Fruit fly (Drosophila melanogaster) whole organism, embryonic: ENCODE data around the gene mtsh.
A peak's percentile ranks its signal among the peaks of the same experiment; 100 is the strongest.

ENCODE experiments used
- Adf1 ChIP-seq: fragments of 200-800 bp; sonication (Bioruptor generic); IDR thresholded peaks from 2 replicates; pipeline ENCODE4 v1.3.6; 2022; ENCODE audit warnings: missing biosample characterization, missing genetic modification characterization
- B-H2 ChIP-seq: fragments of 200-800 bp; sonication (Bioruptor generic); optimal IDR thresholded peaks from 2 replicates; lab custom pipeline; 2018; ENCODE audit warnings: missing biosample characterization, mild to moderate bottlenecking, missing genetic modification characterization
- Bgb ChIP-seq: fragments of 200-800 bp; sonication (Bioruptor generic); IDR thresholded peaks from 2 replicates; pipeline ENCODE4 v1.3.6; 2022; ENCODE audit warnings: missing biosample characterization, missing genetic modification characterization; ENCODE audit not compliant: partially characterized antibody
- Blimp-1 ChIP-seq: fragments of 200-800 bp; sonication (Bioruptor generic); optimal IDR thresholded peaks from 3 replicates; lab custom pipeline; 2018; ENCODE audit warnings: missing biosample characterization, missing genetic modification characterization, mild to moderate bottlenecking, moderate library complexity, missing genetic modification reagents
- CG10321 ChIP-seq: fragments of 200-800 bp; sonication (Bioruptor generic); IDR thresholded peaks from 2 replicates; pipeline ENCODE4 v1.3.6; 2022; ENCODE audit warnings: missing biosample characterization, missing genetic modification characterization
- CG11247 ChIP-seq: fragments of 200-800 bp; sonication (Bioruptor generic); IDR thresholded peaks from 2 replicates; pipeline ENCODE4 v1.3.6; 2022; ENCODE audit warnings: missing biosample characterization, missing genetic modification characterization
- CG11398 ChIP-seq: fragments of 200-800 bp; sonication (Bioruptor generic); optimal IDR thresholded peaks from 2 replicates; lab custom pipeline; 2016; ENCODE audit warnings: missing biosample characterization, missing genetic modification characterization
- CG17912 ChIP-seq: fragments of 200-800 bp; sonication (Bioruptor generic); optimal IDR thresholded peaks from 2 replicates; lab custom pipeline; 2018; ENCODE audit warnings: missing biosample characterization, mild to moderate bottlenecking, missing genetic modification characterization
- CG18262 ChIP-seq: fragments of 200-800 bp; optimal IDR thresholded peaks from 3 replicates; lab custom pipeline; 2019; ENCODE audit warnings: missing biosample characterization, mild to moderate bottlenecking, missing genetic modification characterization, moderate library complexity
- CG1832 ChIP-seq: fragments of 200-800 bp; sonication (Bioruptor generic); optimal IDR thresholded peaks from 2 replicates; lab custom pipeline; 2017; ENCODE audit warnings: missing biosample characterization, mild to moderate bottlenecking, missing genetic modification characterization, inconsistent platforms
- CG2199 ChIP-seq: fragments of 200-800 bp; sonication (Bioruptor generic); IDR thresholded peaks from 3 replicates; pipeline ENCODE4 v1.3.6; 2022; ENCODE audit warnings: missing biosample characterization, missing genetic modification characterization
- CG3847 ChIP-seq: fragments of 200-800 bp; sonication (Bioruptor generic); IDR thresholded peaks from 2 replicates; pipeline ENCODE4 v1.3.6; 2022; ENCODE audit warnings: missing biosample characterization, missing genetic modification characterization
- CG3995 ChIP-seq: fragments of 200-800 bp; sonication (Bioruptor generic); optimal IDR thresholded peaks from 3 replicates; lab custom pipeline; 2016; ENCODE audit warnings: missing biosample characterization, missing genetic modification characterization
- CG4424 ChIP-seq: fragments of 200-800 bp; sonication (Bioruptor generic); optimal IDR thresholded peaks from 3 replicates; lab custom pipeline; 2016; ENCODE audit warnings: missing biosample characterization, missing genetic modification characterization
- CG4617 ChIP-seq: fragments of 200-800 bp; sonication (Bioruptor generic); optimal IDR thresholded peaks from 3 replicates; lab custom pipeline; 2016; ENCODE audit warnings: missing biosample characterization, missing genetic modification characterization, borderline replicate concordance
- CG4707 ChIP-seq: fragments of 200-800 bp; sonication (Bioruptor generic); optimal IDR thresholded peaks from 2 replicates; lab custom pipeline; 2018; ENCODE audit warnings: missing biosample characterization, mild to moderate bottlenecking, missing genetic modification characterization, moderate library complexity
- CG7963 ChIP-seq: fragments of 200-800 bp; sonication (Bioruptor generic); IDR thresholded peaks from 3 replicates; pipeline ENCODE4 v1.3.6; 2022; ENCODE audit warnings: missing biosample characterization, missing genetic modification characterization; ENCODE audit not compliant: partially characterized antibody
- CG7987 ChIP-seq: fragments of 200-800 bp; sonication (Bioruptor generic); optimal IDR thresholded peaks from 2 replicates; lab custom pipeline; 2018; ENCODE audit warnings: missing biosample characterization, mild to moderate bottlenecking, missing genetic modification characterization, moderate library complexity
- CG8089 ChIP-seq: fragments of 200-800 bp; sonication (Bioruptor generic); optimal IDR thresholded peaks from 3 replicates; lab custom pipeline; 2016; ENCODE audit warnings: missing biosample characterization, missing genetic modification characterization
- CG9437 ChIP-seq: fragments of 200-800 bp; sonication (Bioruptor generic); optimal IDR thresholded peaks from 2 replicates; lab custom pipeline; 2018; ENCODE audit warnings: missing biosample characterization, mild to moderate bottlenecking, missing genetic modification characterization
- CoRest ChIP-seq: fragments of 200-800 bp; sonication (Bioruptor generic); optimal IDR thresholded peaks from 3 replicates; lab custom pipeline; 2018; ENCODE audit warnings: missing biosample characterization, mild to moderate bottlenecking, missing genetic modification characterization, moderate library complexity
- Dll ChIP-seq: fragments of 200-800 bp; sonication (Bioruptor generic); IDR thresholded peaks from 4 replicates; pipeline ENCODE4 v1.3.6; 2022; ENCODE audit warnings: missing biosample characterization, missing genetic modification characterization; ENCODE audit not compliant: partially characterized antibody
- Ets97D ChIP-seq: fragments of 200-800 bp; sonication (Bioruptor generic); optimal IDR thresholded peaks from 3 replicates; lab custom pipeline; 2016; ENCODE audit warnings: missing biosample characterization, missing genetic modification characterization
- Fer3 ChIP-seq: fragments of 200-800 bp; sonication (Bioruptor generic); optimal IDR thresholded peaks from 2 replicates; lab custom pipeline; 2018; ENCODE audit warnings: missing biosample characterization, mild to moderate bottlenecking, missing genetic modification characterization, moderate library complexity
- Hr3 ChIP-seq: fragments of 200-800 bp; sonication (Bioruptor generic); optimal IDR thresholded peaks from 3 replicates; lab custom pipeline; 2016; ENCODE audit warnings: missing biosample characterization, missing genetic modification characterization
- Med ChIP-seq: fragments of 200-800 bp; sonication (Bioruptor generic); peaks from one replicate; lab custom pipeline; 2016; ENCODE audit warnings: missing biosample characterization, missing genetic modification characterization, mild to moderate bottlenecking, inconsistent platforms, moderate library complexity
- Neu2 ChIP-seq: fragments of 200-800 bp; sonication (Bioruptor generic); optimal IDR thresholded peaks from 3 replicates; lab custom pipeline; 2016; ENCODE audit warnings: missing biosample characterization, missing genetic modification characterization, borderline replicate concordance
- Side ChIP-seq: fragments of 200-800 bp; sonication (Bioruptor generic); optimal IDR thresholded peaks from 2 replicates; lab custom pipeline; 2016; ENCODE audit warnings: missing biosample characterization, missing genetic modification characterization
- Stat92E ChIP-seq, 3 experiments: fragments of >200 bp in 2 of 3; fragments of 200-800 bp in 1 of 3; sonication (Bioruptor generic) in 1 of 3; optimal IDR thresholded peaks; 2 replicates each; lab custom pipeline; 2017 to 2019; ENCODE audit warnings: missing biosample characterization in 3 of 3, missing genetic modification characterization in 3 of 3, mild to moderate bottlenecking in 1 of 3, moderate library complexity in 1 of 3
- Taf1 ChIP-seq: fragments of 200-800 bp; sonication (Bioruptor generic); IDR thresholded peaks from 2 replicates; pipeline ENCODE4 v1.3.6; 2022; ENCODE audit warnings: missing biosample characterization, missing genetic modification characterization
- Xrp1 ChIP-seq: fragments of 200-800 bp; sonication (Bioruptor generic); IDR thresholded peaks from 2 replicates; pipeline ENCODE4 v1.3.6; 2022; ENCODE audit warnings: missing biosample characterization, missing genetic modification characterization
- YL-1 ChIP-seq: fragments of 200-800 bp; sonication (Bioruptor generic); optimal IDR thresholded peaks from 3 replicates; lab custom pipeline; 2017; ENCODE audit warnings: missing biosample characterization, mild to moderate bottlenecking, missing genetic modification characterization
- ato ChIP-seq: fragments of 200-800 bp; sonication (Bioruptor generic); IDR thresholded peaks from 2 replicates; pipeline ENCODE4 v1.3.6; 2022; ENCODE audit warnings: missing biosample characterization, missing genetic modification characterization; ENCODE audit not compliant: partially characterized antibody
- corto ChIP-seq: fragments of 200-800 bp; sonication (Bioruptor generic); optimal IDR thresholded peaks from 2 replicates; lab custom pipeline; 2016; ENCODE audit warnings: missing biosample characterization, mild to moderate bottlenecking, missing genetic modification characterization, moderate library complexity
- crol ChIP-seq: fragments of 200-800 bp; sonication (Bioruptor generic); IDR thresholded peaks from 2 replicates; pipeline ENCODE4 v1.3.6; 2022; ENCODE audit warnings: missing biosample characterization, missing genetic modification characterization
- da ChIP-seq: fragments of 200-800 bp; sonication (Bioruptor generic); optimal IDR thresholded peaks from 2 replicates; lab custom pipeline; 2016; ENCODE audit warnings: missing biosample characterization, missing genetic modification characterization
- dmrt11E ChIP-seq: fragments of 200-800 bp; sonication (Bioruptor generic); optimal IDR thresholded peaks from 3 replicates; lab custom pipeline; 2018; ENCODE audit warnings: missing biosample characterization, mild to moderate bottlenecking, missing genetic modification characterization, moderate library complexity
- fd102C ChIP-seq: fragments of 200-800 bp; sonication (Bioruptor generic); optimal IDR thresholded peaks from 2 replicates; lab custom pipeline; 2018; ENCODE audit warnings: missing biosample characterization, mild to moderate bottlenecking, missing genetic modification characterization, moderate library complexity
- gce ChIP-seq: fragments of 200-800 bp; sonication (Bioruptor generic); IDR thresholded peaks from 3 replicates; pipeline ENCODE4 v1.3.6; 2022; ENCODE audit warnings: missing biosample characterization, missing genetic modification characterization
- gcm ChIP-seq: fragments of 200-800 bp; sonication (Bioruptor generic); optimal IDR thresholded peaks from 2 replicates; lab custom pipeline; 2019; ENCODE audit warnings: missing biosample characterization, mild to moderate bottlenecking, missing genetic modification characterization, moderate library complexity
- kni ChIP-seq: fragments of 200-800 bp; sonication (Bioruptor generic); optimal IDR thresholded peaks from 3 replicates; lab custom pipeline; 2017; ENCODE audit warnings: mild to moderate bottlenecking, missing biosample characterization, missing genetic modification reagents, missing genetic modification characterization
- maf-S ChIP-seq: fragments of 200-800 bp; sonication (Bioruptor generic); optimal IDR thresholded peaks from 2 replicates; lab custom pipeline; 2016; ENCODE audit warnings: missing biosample characterization, missing genetic modification characterization
- nmo ChIP-seq: fragments of 200-800 bp; sonication (Bioruptor generic); optimal IDR thresholded peaks from 2 replicates; lab custom pipeline; 2018; ENCODE audit warnings: missing biosample characterization, mild to moderate bottlenecking, missing genetic modification characterization, moderate library complexity
- nom ChIP-seq: fragments of 200-800 bp; sonication (Bioruptor generic); optimal IDR thresholded peaks from 2 replicates; lab custom pipeline; 2017; ENCODE audit warnings: missing biosample characterization, missing genetic modification characterization, mild to moderate bottlenecking, moderate library complexity, missing genetic modification reagents
- run ChIP-seq: fragments of 200-800 bp; sonication (Bioruptor generic); optimal IDR thresholded peaks from 3 replicates; lab custom pipeline; 2018; ENCODE audit warnings: missing biosample characterization, mild to moderate bottlenecking, missing genetic modification characterization
- sc ChIP-seq, 3 experiments: fragments of >200 bp in 2 of 3; fragments of 200-800 bp in 1 of 3; sonication (Bioruptor generic) in 1 of 3; optimal IDR thresholded peaks; 2 replicates in 2 of 3; 3 replicates in 1 of 3; lab custom pipeline; 2017; ENCODE audit warnings: mild to moderate bottlenecking in 1 of 3, missing biosample characterization in 1 of 3, missing genetic modification characterization in 1 of 3, missing genetic modification reagents in 1 of 3
- seq ChIP-seq: fragments of 200-800 bp; sonication (Bioruptor generic); IDR thresholded peaks from 2 replicates; pipeline ENCODE4 v1.3.6; 2022; ENCODE audit warnings: missing biosample characterization, missing genetic modification characterization
- stc ChIP-seq: fragments of 200-800 bp; sonication (Bioruptor generic); IDR thresholded peaks from 2 replicates; pipeline ENCODE4 v1.3.6; 2022; ENCODE audit warnings: missing biosample characterization, missing genetic modification characterization
- stwl ChIP-seq: fragments of 200-800 bp; sonication (Bioruptor generic); optimal IDR thresholded peaks from 3 replicates; lab custom pipeline; 2018; ENCODE audit warnings: missing biosample characterization, mild to moderate bottlenecking, missing genetic modification characterization, moderate library complexity
- wor ChIP-seq: fragments of 200-800 bp; sonication (Bioruptor generic); IDR thresholded peaks from 2 replicates; pipeline ENCODE4 v1.3.6; 2022; ENCODE audit warnings: missing biosample characterization, missing genetic modification characterization

The mtsh gene

DNA sequence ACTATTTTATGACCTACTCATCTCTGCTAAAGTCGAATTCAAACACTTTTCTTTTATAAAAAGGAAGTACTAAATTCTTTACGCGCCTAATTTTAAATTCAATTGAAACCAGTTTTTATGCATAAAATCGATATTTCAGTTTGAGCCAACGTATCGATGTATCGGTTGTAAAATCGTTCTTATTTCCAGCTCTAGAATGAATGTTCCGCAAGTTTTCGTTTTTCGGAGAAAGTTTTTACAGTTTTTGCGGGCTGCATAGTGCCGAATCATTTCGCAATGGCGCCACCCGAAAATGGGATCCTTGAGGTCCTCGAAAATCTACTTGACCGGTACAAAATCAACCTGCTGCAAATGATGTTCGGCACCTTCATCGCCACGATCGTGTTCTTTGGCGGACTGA lies 14.3 kb downstream of the mtsh start, which contains the start of gene CG7840 (continued):
- TF ChIP-seq CG3995 (GFP tag; lab: Kevin White, UChicago) = peak; percentile 77
- peak; percentile 91 for TF ChIP-seq Dll (GFP tag; lab: Robert Waterston, UW)
- TF ChIP-seq CG11247 (GFP tag; lab: Robert Waterston, UW) = no peak
- no peak for TF ChIP-seq dmrt11E (tag; lab: Kevin White, UChicago)
- no peak for TF ChIP-seq fd102C
- TF ChIP-seq Med = peak; percentile 57
- TF ChIP-seq gcm (GFP tag; lab: Kevin White, UChicago) = no peak
- peak; percentile 14 for TF ChIP-seq stwl (tag; lab: Kevin White, UChicago)
- TF ChIP-seq B-H2 (GFP tag; lab: Kevin White, UChicago) = no peak
- no peak for TF ChIP-seq CG4617 (GFP tag; lab: Kevin White, UChicago)
- TF ChIP-seq CG17912 (GFP tag; lab: Kevin White, UChicago) = no peak
- TF ChIP-seq CG4707 (GFP tag; lab: Kevin White, UChicago) = no peak
- no peak for TF ChIP-seq Adf1 (GFP tag; lab: Robert Waterston, UW)
- no peak for TF ChIP-seq wor
- TF ChIP-seq sc (optimal IDR thresholded peaks at IDR 0.05; lab: Kevin White, UChicago) = no peak
- TF ChIP-seq sc (GFP tag; optimal IDR thresholded peaks at IDR 0.05; lab: Kevin White, UChicago) = no peak
- peak; percentile 92 for TF ChIP-seq Bgb
- no peak for TF ChIP-seq CG18262
- no peak for TF ChIP-seq da (GFP tag; lab: Kevin White, UChicago)
- no peak for TF ChIP-seq CG10321 (GFP tag; lab: Robert Waterston, UW)
- TF ChIP-seq Taf1 (GFP tag; lab: Robert Waterston, UW) = no peak
- TF ChIP-seq CG4424 (GFP tag; lab: Kevin White, UChicago) = no peak
- TF ChIP-seq seq = no peak
- TF ChIP-seq crol (GFP tag; lab: Robert Waterston, UW) = no peak
- no peak for TF ChIP-seq nmo (GFP tag; lab: Kevin White, UChicago)
- no peak for TF ChIP-seq Hr3 (GFP tag; lab: Kevin White, UChicago)
- TF ChIP-seq CG1832 = no peak
- no peak for TF ChIP-seq maf-S (GFP tag; lab: Kevin White, UChicago)
- no peak for TF ChIP-seq corto (GFP tag; lab: Kevin White, UChicago)
- TF ChIP-seq ato (GFP tag; lab: Robert Waterston, UW) = peak; percentile 74
- TF ChIP-seq CG7987 (GFP tag; lab: Kevin White, UChicago) = no peak
- TF ChIP-seq gce = no peak
- no peak for TF ChIP-seq Fer3
- TF ChIP-seq Stat92E (GFP tag; optimal IDR thresholded peaks at IDR 0.05; lab: Kevin White, UChicago) = no peak
- peak; percentile 83 for TF ChIP-seq CG7963 (GFP tag; lab: Robert Waterston, UW)
- no peak for TF ChIP-seq Xrp1 (GFP tag; lab: Robert Waterston, UW)
- TF ChIP-seq nom = no peak
- no peak for TF ChIP-seq run (tag; lab: Kevin White, UChicago)
- TF ChIP-seq Ets97D (GFP tag; lab: Kevin White, UChicago) = no peak
- peak; percentile 57 for TF ChIP-seq Blimp-1 (GFP tag; lab: Kevin White, UChicago)
- no peak for TF ChIP-seq Side (GFP tag; lab: Kevin White, UChicago)
- TF ChIP-seq YL-1 (GFP tag; lab: Kevin White, UChicago) = peak; percentile 38
- TF ChIP-seq CG8089 (GFP tag; lab: Kevin White, UChicago) = no peak
- no peak for TF ChIP-seq CG9437
- no peak for TF ChIP-seq CG2199 (GFP tag; lab: Robert Waterston, UW)
- TF ChIP-seq stc (GFP tag; lab: Robert Waterston, UW) = no peak
- TF ChIP-seq CoRest (tag; lab: Kevin White, UChicago) = peak; percentile 3
- no peak for TF ChIP-seq CG11398 (GFP tag; lab: Kevin White, UChicago)
- TF ChIP-seq CG3847 (GFP tag; lab: Robert Waterston, UW) = no peak
- TF ChIP-seq kni = no peak
- TF ChIP-seq Neu2 = no peak
